Worm (Caenorhabditis elegans) whole organism, L4/young adult: Measurements from ENCODE around the gene Y43F8B.24.

Experiments
- W03F9.2 ChIP-seq: fragments of 150-350 bp; optimal IDR thresholded peaks from 2 replicates; lab custom pipeline; 2014; ENCODE audit warnings: missing biosample characterization, missing genetic modification characterization
- dao-5 ChIP-seq: sonication (generic microtip); optimal IDR thresholded peaks from 2 replicates; lab custom pipeline; 2016; ENCODE audit warnings: missing genotype, missing genetic modification characterization, moderate library complexity, missing compliant biosample characterization
- him-1 ChIP-seq: sonication (generic microtip); optimal IDR thresholded peaks from 2 replicates; lab custom pipeline; 2016; ENCODE audit warnings: missing genotype, missing genetic modification reagents, missing genetic modification characterization, missing compliant biosample characterization

Y43F8B.24 gene

ce11 chrV:19457120-19457519 is at the start of gene Y43F8B.24:
TSS of gene Y43F8B.24 (plus strand) at chrV:19457420.
- TF ChIP-seq dao-5 = no peak
- TF ChIP-seq him-1 = no peak
- no peak for TF ChIP-seq W03F9.2 (tag; lab: Kevin White, UChicago)

- TF ChIP-seq W03F9.2 (tag; lab: Kevin White, UChicago) = no peak
- TF ChIP-seq him-1 = no peak
- no peak for TF ChIP-seq dao-5
These were observed 46.6 kb upstream of the Y43F8B.24 start, which contains the start of gene C25F9.5 for ce11 chrV:19410663-19411062. TSS of gene C25F9.5 (minus strand) at chrV:19410857.

ce11 chrV:19416475-19416874 is 40.7 kb upstream of the Y43F8B.24 start, which contains the start of the genes C25F9.4 and C25F9.9:
TSS of gene C25F9.4 (minus strand) at chrV:19416575.
TSS of gene C25F9.9 (plus strand) at chrV:19416611.
- no peak for TF ChIP-seq dao-5
- TF ChIP-seq him-1 = no peak
- no peak for TF ChIP-seq W03F9.2 (tag; lab: Kevin White, UChicago)

- TF ChIP-seq W03F9.2 (tag; lab: Kevin White, UChicago) (no peak), him-1 (no peak), dao-5 (no peak)
These were observed 39.4 kb upstream of the Y43F8B.24 start, which contains the start of gene C25F9.15 for ce11 chrV:19417836-19418235. TSS of gene C25F9.15 (plus strand) at chrV:19418136.

ce11 chrV:19421131-19421530 is 36.1 kb upstream of the Y43F8B.24 start, which contains the start of gene C25F9.2:
TSS of gene C25F9.2 (plus strand) at chrV:19421471.
- no peak for TF ChIP-seq W03F9.2 (tag; lab: Kevin White, UChicago)
- TF ChIP-seq dao-5 = no peak
- no peak for TF ChIP-seq him-1

ce11 chrV:19428097-19428496 is 29.1 kb upstream of the Y43F8B.24 start:
- TF ChIP-seq him-1 (no peak), dao-5 (no peak)

ce11 chrV:19428936-19429335 is 28.3 kb upstream of the Y43F8B.24 start:
- no peak for TF ChIP-seq him-1
- no peak for TF ChIP-seq W03F9.2 (tag; lab: Kevin White, UChicago)
- TF ChIP-seq dao-5 = no peak

ce11 chrV:19429605-19430004 is 27.6 kb upstream of the Y43F8B.24 start:
- TF ChIP-seq W03F9.2 (tag; lab: Kevin White, UChicago) (no peak), dao-5 (no peak), him-1 (no peak)

- no peak for TF ChIP-seq dao-5
- no peak for TF ChIP-seq W03F9.2 (tag; lab: Kevin White, UChicago)
- TF ChIP-seq him-1 = no peak
These were observed 26.8 kb upstream of the Y43F8B.24 start for ce11 chrV:19430351-19430913.

- TF ChIP-seq W03F9.2 (tag; lab: Kevin White, UChicago) (no peak), dao-5 (no peak), him-1 (no peak)
These were observed 26.2 kb upstream of the Y43F8B.24 start, which contains the start of gene srw-85 for ce11 chrV:19431036-19431435. TSS of gene srw-85 (minus strand) at chrV:19431136.

- no peak for TF ChIP-seq dao-5
- no peak for TF ChIP-seq him-1
- TF ChIP-seq W03F9.2 (tag; lab: Kevin White, UChicago) = no peak
These were observed 25.2 kb upstream of the Y43F8B.24 start for ce11 chrV:19432030-19432429.

- TF ChIP-seq W03F9.2 (tag; lab: Kevin White, UChicago) (no peak), him-1 (no peak), dao-5 (no peak)
These were observed 24.2 kb upstream of the Y43F8B.24 start, which contains the start of gene C25F9.11 for ce11 chrV:19432972-19433371. TSS of gene C25F9.11 (minus strand) at chrV:19433072.

- TF ChIP-seq W03F9.2 (tag; lab: Kevin White, UChicago) (no peak), dao-5 (no peak), him-1 (no peak)
These were observed 23.3 kb upstream of the Y43F8B.24 start, which contains the start of gene C25F9.16 for ce11 chrV:19433806-19434437. TSS of gene C25F9.16 (plus strand) at chrV:19434387.

ce11 chrV:19436307-19436706 is 20.9 kb upstream of the Y43F8B.24 start, which contains the start of gene C25F9.14:
TSS of gene C25F9.14 (plus strand) at chrV:19436484.
- TF ChIP-seq W03F9.2 (tag; lab: Kevin White, UChicago) (no peak), dao-5 (no peak), him-1 (no peak)

- TF ChIP-seq dao-5 (no peak), him-1 (no peak), W03F9.2 (tag; lab: Kevin White, UChicago) (no peak)
These were observed 13.6 kb upstream of the Y43F8B.24 start for ce11 chrV:19443599-19443998.
